Fruit fly (Drosophila melanogaster) whole organism, embryonic: Measurements from ENCODE around the gene CG7943.

ENCODE experiments used
- Bgb ChIP-seq: fragments of 200-800 bp; sonication (Bioruptor generic); IDR thresholded peaks from 2 replicates; pipeline ENCODE4 v1.3.6; 2022; ENCODE audit warnings: missing biosample characterization, missing genetic modification characterization; ENCODE audit not compliant: partially characterized antibody
- Bteb2 ChIP-seq: fragments of 200-800 bp; sonication (Bioruptor generic); optimal IDR thresholded peaks from 2 replicates; lab custom pipeline; 2016; ENCODE audit warnings: missing biosample characterization, missing genetic modification characterization
- CG10209 ChIP-seq: fragments of 200-800 bp; sonication (Bioruptor generic); optimal IDR thresholded peaks from 3 replicates; lab custom pipeline; 2017; ENCODE audit warnings: missing biosample characterization, mild to moderate bottlenecking, missing genetic modification characterization, missing genetic modification reagents
- CG10366 ChIP-seq: fragments of 200-800 bp; sonication (Bioruptor generic); IDR thresholded peaks from 2 replicates; pipeline ENCODE4 v1.3.6; 2022; ENCODE audit warnings: missing biosample characterization, missing genetic modification characterization
- CG11695 ChIP-seq: fragments of 200-800 bp; sonication (Bioruptor generic); IDR thresholded peaks from 3 replicates; pipeline ENCODE4 v1.3.6; 2022; ENCODE audit warnings: missing biosample characterization, missing genetic modification characterization
- CG12219 ChIP-seq: fragments of 200-800 bp; sonication (Bioruptor generic); optimal IDR thresholded peaks from 3 replicates; lab custom pipeline; 2018; ENCODE audit warnings: missing biosample characterization, mild to moderate bottlenecking, missing genetic modification characterization
- CG12744 ChIP-seq: fragments of 200-800 bp; sonication (Bioruptor generic); optimal IDR thresholded peaks from 2 replicates; lab custom pipeline; 2016; ENCODE audit warnings: missing biosample characterization, missing genetic modification characterization
- CG13424 ChIP-seq: fragments of 200-800 bp; sonication (Bioruptor generic); optimal IDR thresholded peaks from 2 replicates; lab custom pipeline; 2019; ENCODE audit warnings: missing biosample characterization, mild to moderate bottlenecking, missing genetic modification characterization, moderate library complexity
- CG14965 ChIP-seq: fragments of 200-800 bp; sonication (Bioruptor generic); optimal IDR thresholded peaks from 2 replicates; lab custom pipeline; 2016; ENCODE audit warnings: missing biosample characterization, missing genetic modification characterization, borderline replicate concordance
- CG15601 ChIP-seq: fragments of 200-800 bp; sonication (Bioruptor generic); optimal IDR thresholded peaks from 3 replicates; lab custom pipeline; 2019; ENCODE audit warnings: missing biosample characterization, mild to moderate bottlenecking, missing genetic modification characterization, moderate library complexity
- CG1603 ChIP-seq: fragments of 200-800 bp; sonication (Bioruptor generic); optimal IDR thresholded peaks from 2 replicates; lab custom pipeline; 2019; ENCODE audit warnings: missing biosample characterization, mild to moderate bottlenecking, missing genetic modification characterization, moderate library complexity
- CG17612 ChIP-seq: fragments of 200-800 bp; sonication (Bioruptor generic); IDR thresholded peaks from 2 replicates; pipeline ENCODE4 v1.3.6; 2022; ENCODE audit warnings: missing biosample characterization, missing genetic modification characterization
- CG3065 ChIP-seq: fragments of 200-800 bp; sonication (Bioruptor generic); optimal IDR thresholded peaks from 2 replicates; lab custom pipeline; 2016; ENCODE audit warnings: missing biosample characterization, missing genetic modification characterization
- CG32767 ChIP-seq: fragments of 200-800 bp; sonication (Bioruptor generic); IDR thresholded peaks from 2 replicates; pipeline ENCODE4 v1.3.6; 2022; ENCODE audit warnings: missing biosample characterization, missing genetic modification characterization
- CG33557 ChIP-seq: fragments of 200-800 bp; sonication (Bioruptor generic); optimal IDR thresholded peaks from 2 replicates; lab custom pipeline; 2019; ENCODE audit warnings: missing biosample characterization, mild to moderate bottlenecking, missing genetic modification characterization, moderate library complexity
- CG34224 ChIP-seq: fragments of 200-800 bp; sonication (Bioruptor generic); IDR thresholded peaks from 3 replicates; pipeline ENCODE4 v1.3.6; 2022; ENCODE audit warnings: missing biosample characterization, missing genetic modification characterization; ENCODE audit not compliant: partially characterized antibody
- CG42726 ChIP-seq: fragments of 200-800 bp; sonication (Bioruptor generic); IDR thresholded peaks from 2 replicates; pipeline ENCODE4 v1.3.6; 2022; ENCODE audit warnings: missing biosample characterization, missing genetic modification characterization; ENCODE audit not compliant: partially characterized antibody
- CG4424 ChIP-seq: fragments of 200-800 bp; sonication (Bioruptor generic); optimal IDR thresholded peaks from 3 replicates; lab custom pipeline; 2016; ENCODE audit warnings: missing biosample characterization, missing genetic modification characterization
- CG7928 ChIP-seq: fragments of 200-800 bp; sonication (Bioruptor generic); optimal IDR thresholded peaks from 2 replicates; lab custom pipeline; 2017; ENCODE audit warnings: missing biosample characterization, mild to moderate bottlenecking, missing genetic modification characterization
- CG9817 ChIP-seq: fragments of 200-800 bp; sonication (Bioruptor generic); optimal IDR thresholded peaks from 2 replicates; lab custom pipeline; 2018; ENCODE audit warnings: missing biosample characterization, mild to moderate bottlenecking, missing genetic modification characterization, moderate library complexity
- CG9932 ChIP-seq: fragments of 200-800 bp; sonication (Bioruptor generic); IDR thresholded peaks from 2 replicates; pipeline ENCODE4 v1.3.6; 2022; ENCODE audit warnings: missing biosample characterization, missing genetic modification characterization
- D19B ChIP-seq: fragments of 200-800 bp; sonication (Bioruptor generic); optimal IDR thresholded peaks from 2 replicates; lab custom pipeline; 2017; ENCODE audit warnings: missing biosample characterization, mild to moderate bottlenecking, missing genetic modification characterization
- Doc2 ChIP-seq: fragments of 200-800 bp; sonication (Bioruptor generic); IDR thresholded peaks from 2 replicates; pipeline ENCODE4 v1.3.6; 2022; ENCODE audit warnings: missing biosample characterization, missing genetic modification characterization
- HmgD ChIP-seq: fragments of 200-800 bp; sonication (Bioruptor generic); optimal IDR thresholded peaks from 3 replicates; lab custom pipeline; 2016; ENCODE audit warnings: missing biosample characterization, missing genetic modification characterization
- Lpt ChIP-seq: fragments of >200 bp; optimal IDR thresholded peaks from 2 replicates; lab custom pipeline; 2018; ENCODE audit warnings: missing biosample characterization, missing genetic modification characterization
- Max ChIP-seq: fragments of 200-800 bp; sonication (Bioruptor generic); optimal IDR thresholded peaks from 2 replicates; lab custom pipeline; 2016; ENCODE audit warnings: missing biosample characterization, mild to moderate bottlenecking, missing genetic modification characterization
- Myb ChIP-seq: fragments of 200-800 bp; sonication (Bioruptor generic); optimal IDR thresholded peaks from 2 replicates; lab custom pipeline; 2016; ENCODE audit warnings: missing biosample characterization, missing genetic modification characterization
- NC2β ChIP-seq: fragments of 200-800 bp; sonication (Bioruptor generic); optimal IDR thresholded peaks from 2 replicates; lab custom pipeline; 2016; ENCODE audit warnings: missing biosample characterization, missing genetic modification characterization
- PHDP ChIP-seq: fragments of 200-800 bp; sonication (Bioruptor generic); optimal IDR thresholded peaks from 3 replicates; lab custom pipeline; 2018; ENCODE audit warnings: missing biosample characterization, mild to moderate bottlenecking, missing genetic modification characterization, moderate library complexity
- Stat92E ChIP-seq, 3 experiments: fragments of >200 bp in 2 of 3; fragments of 200-800 bp in 1 of 3; sonication (Bioruptor generic) in 1 of 3; optimal IDR thresholded peaks; 2 replicates each; lab custom pipeline; 2017 to 2019; ENCODE audit warnings: missing biosample characterization in 3 of 3, missing genetic modification characterization in 3 of 3, mild to moderate bottlenecking in 1 of 3, moderate library complexity in 1 of 3
- az2 ChIP-seq: fragments of 200-800 bp; sonication (Bioruptor generic); optimal IDR thresholded peaks from 3 replicates; lab custom pipeline; 2016; ENCODE audit warnings: missing biosample characterization, missing genetic modification characterization
- bsh ChIP-seq, 2 experiments: fragments of 200-800 bp; sonication (Bioruptor generic); optimal IDR thresholded peaks; 2 replicates each; lab custom pipeline; 2017 to 2018; ENCODE audit warnings: mild to moderate bottlenecking in 2 of 2, missing biosample characterization in 2 of 2, missing genetic modification characterization in 2 of 2, moderate library complexity in 1 of 2
- dimm ChIP-seq: fragments of 200-800 bp; sonication (Bioruptor generic); IDR thresholded peaks from 2 replicates; pipeline ENCODE4 v1.3.6; 2022; ENCODE audit warnings: missing biosample characterization, missing genetic modification characterization
- dmrt99B ChIP-seq: fragments of 200-800 bp; sonication (Bioruptor generic); optimal IDR thresholded peaks from 2 replicates; lab custom pipeline; 2018; ENCODE audit warnings: missing biosample characterization, mild to moderate bottlenecking, missing genetic modification characterization, moderate library complexity
- ems ChIP-seq: fragments of 200-800 bp; sonication (Bioruptor generic); optimal IDR thresholded peaks from 3 replicates; lab custom pipeline; 2016; ENCODE audit warnings: missing biosample characterization, missing genetic modification characterization
- fd96Cb ChIP-seq: fragments of 200-800 bp; sonication (Bioruptor generic); optimal IDR thresholded peaks from 2 replicates; lab custom pipeline; 2018; ENCODE audit warnings: missing biosample characterization, mild to moderate bottlenecking, missing genetic modification characterization, moderate library complexity
- fru ChIP-seq: fragments of >200 bp; optimal IDR thresholded peaks from 2 replicates; lab custom pipeline; 2017
- gsb-n ChIP-seq: fragments of 200-800 bp; sonication (Bioruptor generic); optimal IDR thresholded peaks from 3 replicates; lab custom pipeline; 2018; ENCODE audit warnings: missing biosample characterization, mild to moderate bottlenecking, missing genetic modification characterization
- jumu ChIP-seq: fragments of 200-800 bp; sonication (Bioruptor generic); optimal IDR thresholded peaks from 3 replicates; lab custom pipeline; 2016; ENCODE audit warnings: missing biosample characterization, missing genetic modification characterization
- kay ChIP-seq: fragments of 200-800 bp; sonication (Bioruptor generic); optimal IDR thresholded peaks from 2 replicates; lab custom pipeline; 2016; ENCODE audit warnings: missing biosample characterization, missing genetic modification characterization
- mld ChIP-seq: fragments of 200-800 bp; sonication (Bioruptor generic); IDR thresholded peaks from 3 replicates; pipeline ENCODE4 v1.3.6; 2022; ENCODE audit warnings: missing biosample characterization, missing genetic modification characterization; ENCODE audit not compliant: partially characterized antibody
- nerfin-2 ChIP-seq: fragments of 200-800 bp; sonication (Bioruptor generic); IDR thresholded peaks from 2 replicates; pipeline ENCODE4 v1.3.6; 2022; ENCODE audit warnings: missing biosample characterization, missing genetic modification characterization; ENCODE audit not compliant: partially characterized antibody
- row ChIP-seq: fragments of 200-800 bp; sonication (Bioruptor generic); IDR thresholded peaks from 3 replicates; pipeline ENCODE4 v1.3.6; 2022; ENCODE audit warnings: missing biosample characterization, missing genetic modification characterization
- sens ChIP-seq: fragments of 200-800 bp; sonication (Bioruptor generic); peaks from one replicate; lab custom pipeline; 2016; ENCODE audit warnings: missing biosample characterization, missing genetic modification characterization
- sim ChIP-seq: fragments of 200-800 bp; sonication (Bioruptor generic); IDR thresholded peaks from 2 replicates; pipeline ENCODE4 v1.3.6; 2022; ENCODE audit warnings: missing biosample characterization, missing genetic modification characterization
- tna ChIP-seq: fragments of 200-800 bp; sonication (Bioruptor generic); IDR thresholded peaks from 2 replicates; pipeline ENCODE4 v1.3.6; 2022; ENCODE audit warnings: missing biosample characterization, missing genetic modification characterization; ENCODE audit not compliant: partially characterized antibody
- z ChIP-seq: fragments of 200-800 bp; sonication (Bioruptor generic); IDR thresholded peaks from 3 replicates; pipeline ENCODE4 v1.3.6; 2022; ENCODE audit warnings: missing biosample characterization, missing genetic modification characterization
- zen2 ChIP-seq: fragments of 200-800 bp; sonication (Bioruptor generic); IDR thresholded peaks from 3 replicates; pipeline ENCODE4 v1.3.6; 2022; ENCODE audit warnings: missing biosample characterization, missing genetic modification characterization; ENCODE audit not compliant: partially characterized antibody
- zfh1 ChIP-seq: fragments of 200-800 bp; sonication (Bioruptor generic); IDR thresholded peaks from 3 replicates; pipeline ENCODE4 v1.3.6; 2022; ENCODE audit warnings: missing biosample characterization, missing genetic modification characterization

Gene CG7943

DNA sequence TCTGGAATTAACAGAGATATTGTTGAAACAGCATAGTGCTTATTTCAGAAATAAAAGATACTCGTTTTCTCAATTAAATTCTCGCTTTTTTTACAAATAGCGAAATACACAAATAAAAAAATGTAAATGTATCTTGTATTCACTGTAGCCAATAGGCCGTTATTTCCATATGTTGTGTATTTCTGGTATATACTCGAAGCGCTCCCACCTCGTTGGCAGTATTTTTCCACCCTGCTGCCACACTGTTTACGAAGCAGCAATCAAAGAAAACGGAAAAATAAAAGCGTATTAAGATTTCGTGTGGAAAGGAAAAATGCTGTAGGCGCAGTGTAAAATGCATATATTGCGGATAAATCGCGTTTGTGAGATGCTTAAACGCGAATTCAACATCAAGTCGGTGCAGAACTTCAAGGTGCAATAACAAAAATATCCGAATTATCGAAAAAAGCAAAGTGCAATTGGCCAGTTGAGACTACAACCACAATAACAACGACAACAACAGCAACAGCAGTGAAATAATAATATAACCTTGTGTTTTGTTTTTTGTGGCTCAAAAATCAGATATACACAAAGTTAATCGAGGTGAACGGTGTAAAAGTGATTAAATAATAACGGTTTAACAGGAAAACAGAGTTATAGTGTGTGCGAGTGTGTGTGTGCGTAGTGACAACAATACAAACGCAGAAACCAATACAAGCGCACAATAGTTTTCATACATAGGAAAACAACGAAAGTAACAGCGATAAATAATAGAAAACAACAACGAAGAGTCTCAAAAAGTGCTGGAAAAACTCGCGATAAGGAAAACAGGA, 12.0 kb downstream of the CG7943 start, which contains the start of gene sima (continued):
- TF ChIP-seq kay (GFP tag; lab: Kevin White, UChicago) = no peak
- peak; percentile 2 for TF ChIP-seq jumu (GFP tag; lab: Kevin White, UChicago)
- TF ChIP-seq CG33557 (GFP tag; lab: Kevin White, UChicago) = no peak
- TF ChIP-seq gsb-n (tag; lab: Kevin White, UChicago) = peak; percentile 35
- TF ChIP-seq mld = no peak
- TF ChIP-seq CG3065 = no peak
- no peak for TF ChIP-seq CG10209 (GFP tag; lab: Kevin White, UChicago)
- peak; percentile 40 for TF ChIP-seq CG15601 (tag; lab: Kevin White, UChicago)
- no peak for TF ChIP-seq CG7928 (GFP tag; lab: Kevin White, UChicago)
- no peak for TF ChIP-seq Bteb2
- TF ChIP-seq HmgD (GFP tag; lab: Kevin White, UChicago) = no peak
- no peak for TF ChIP-seq sim (GFP tag; lab: Robert Waterston, UW)
- no peak for TF ChIP-seq D19B
- no peak for TF ChIP-seq CG17612 (GFP tag; lab: Robert Waterston, UW)
- TF ChIP-seq CG12219 (GFP tag; lab: Kevin White, UChicago) = no peak
- TF ChIP-seq Lpt (GFP tag; lab: Kevin White, UChicago) = no peak
- peak; percentile 27 for TF ChIP-seq CG13424 (tag; lab: Kevin White, UChicago)
- TF ChIP-seq CG34224 = no peak
- TF ChIP-seq nerfin-2 (GFP tag; lab: Robert Waterston, UW) = no peak
- TF ChIP-seq zfh1 (GFP tag; lab: Robert Waterston, UW) = 0 out of 3 replicates have a peak, but pooled peaks have one; percentile 32
- TF ChIP-seq CG4424 (GFP tag; lab: Kevin White, UChicago) = peak; percentile 10
- peak; percentile 1 for TF ChIP-seq CG9817 (tag; lab: Kevin White, UChicago)
- no peak for TF ChIP-seq Max
- TF ChIP-seq fru = no peak
- no peak for TF ChIP-seq Doc2
- TF ChIP-seq bsh (GFP tag; optimal IDR thresholded peaks at IDR 0.05; lab: Kevin White, UChicago) = no peak
- no peak for TF ChIP-seq PHDP
- TF ChIP-seq Stat92E (GFP tag; optimal IDR thresholded peaks at IDR 0.05; lab: Kevin White, UChicago) = peak in 1 of 3 experiments; percentile 22
- TF ChIP-seq tna (GFP tag; lab: Robert Waterston, UW) = no peak
- no peak for TF ChIP-seq zen2 (GFP tag; lab: Robert Waterston, UW)
- no peak for TF ChIP-seq fd96Cb (tag; lab: Kevin White, UChicago)
- peak; percentile 80 for TF ChIP-seq row (GFP tag; lab: Robert Waterston, UW)
- TF ChIP-seq ems (GFP tag; lab: Kevin White, UChicago) = peak; percentile 18
- peak; percentile 31 for TF ChIP-seq Bgb (GFP tag; lab: Robert Waterston, UW)
- TF ChIP-seq CG12744 (GFP tag; lab: Kevin White, UChicago) = peak; percentile 14
- TF ChIP-seq sens = peak; percentile 85
- no peak for TF ChIP-seq z (GFP tag; lab: Robert Waterston, UW)
- TF ChIP-seq CG9932 (GFP tag; lab: Robert Waterston, UW) = peak; percentile 63
- TF ChIP-seq CG42726 (GFP tag; lab: Robert Waterston, UW) = no peak
- TF ChIP-seq az2 (GFP tag; lab: Kevin White, UChicago) = no peak
- TF ChIP-seq CG10366 = 0 out of 2 replicates have a peak, but pooled peaks have one; percentile 31
- TF ChIP-seq NC2β (GFP tag; lab: Kevin White, UChicago) = no peak
- no peak for TF ChIP-seq dimm (GFP tag; lab: Robert Waterston, UW)
- TF ChIP-seq CG1603 (tag; lab: Kevin White, UChicago) = peak; percentile 71
- peak; percentile 34 for TF ChIP-seq dmrt99B (tag; lab: Kevin White, UChicago)
- TF ChIP-seq CG14965 (GFP tag; lab: Kevin White, UChicago) = no peak
- peak; percentile 88 for TF ChIP-seq Myb (GFP tag; lab: Kevin White, UChicago)
- 0 out of 3 replicates have a peak, but pooled peaks have one; percentile 34 for TF ChIP-seq CG11695
- TF ChIP-seq CG32767 (GFP tag; lab: Robert Waterston, UW) = no peak
